Fruit fly (Drosophila melanogaster) whole organism, embryonic: ENCODE results near the gene CG9372.
A peak's percentile ranks its signal among the peaks of the same experiment; 100 is the strongest.

Source experiments
- ATbp ChIP-seq: fragments of 200-800 bp; sonication (Bioruptor generic); optimal IDR thresholded peaks from 2 replicates; lab custom pipeline; 2017; ENCODE audit warnings: missing biosample characterization, mild to moderate bottlenecking, missing genetic modification characterization, missing genetic modification reagents
- Ada2b ChIP-seq: fragments of 200-800 bp; sonication (Bioruptor generic); IDR thresholded peaks from 2 replicates; pipeline ENCODE4 v1.3.6; 2022; ENCODE audit warnings: missing biosample characterization, missing genetic modification characterization
- Antp ChIP-seq: fragments of 200-800 bp; sonication (Bioruptor generic); optimal IDR thresholded peaks from 3 replicates; lab custom pipeline; 2016; ENCODE audit warnings: missing biosample characterization, missing genetic modification characterization
- CG10147 ChIP-seq: fragments of 200-800 bp; sonication (Bioruptor generic); optimal IDR thresholded peaks from 2 replicates; lab custom pipeline; 2019; ENCODE audit warnings: missing biosample characterization, mild to moderate bottlenecking, missing genetic modification characterization, moderate library complexity
- CG11560 ChIP-seq: fragments of 200-800 bp; sonication (Bioruptor generic); IDR thresholded peaks from 3 replicates; pipeline ENCODE4 v1.3.6; 2022; ENCODE audit warnings: missing biosample characterization, missing genetic modification characterization
- CG12155 ChIP-seq: fragments of 200-800 bp; sonication (Bioruptor generic); optimal IDR thresholded peaks from 3 replicates; lab custom pipeline; 2016; ENCODE audit warnings: missing biosample characterization, missing genetic modification characterization
- CG12219 ChIP-seq: fragments of 200-800 bp; sonication (Bioruptor generic); optimal IDR thresholded peaks from 3 replicates; lab custom pipeline; 2018; ENCODE audit warnings: missing biosample characterization, mild to moderate bottlenecking, missing genetic modification characterization
- CG15479 ChIP-seq: fragments of 200-800 bp; sonication (Bioruptor generic); optimal IDR thresholded peaks from 3 replicates; lab custom pipeline; 2019; ENCODE audit warnings: missing biosample characterization, mild to moderate bottlenecking, missing genetic modification characterization, moderate library complexity
- CG15514 ChIP-seq: fragments of 200-800 bp; sonication (Bioruptor generic); optimal IDR thresholded peaks from 3 replicates; lab custom pipeline; 2017; ENCODE audit warnings: missing biosample characterization, missing genetic modification characterization, mild to moderate bottlenecking, moderate library complexity, missing genetic modification reagents
- CG1602 ChIP-seq: fragments of 200-800 bp; sonication (Bioruptor generic); optimal IDR thresholded peaks from 3 replicates; lab custom pipeline; 2016; ENCODE audit warnings: missing biosample characterization, missing genetic modification characterization
- CG30431 ChIP-seq: fragments of 200-800 bp; sonication (Bioruptor generic); optimal IDR thresholded peaks from 2 replicates; lab custom pipeline; 2017; ENCODE audit warnings: missing biosample characterization, missing genetic modification characterization
- CG32772 ChIP-seq: fragments of 200-800 bp; sonication (Bioruptor generic); IDR thresholded peaks from 2 replicates; pipeline ENCODE4 v1.3.6; 2022; ENCODE audit warnings: missing biosample characterization, missing genetic modification characterization
- CG4328 ChIP-seq: fragments of 200-800 bp; sonication (Bioruptor generic); optimal IDR thresholded peaks from 3 replicates; lab custom pipeline; 2017; ENCODE audit warnings: missing biosample characterization, missing genetic modification reagents, missing genetic modification characterization
- CG6765 ChIP-seq: fragments of 200-800 bp; sonication (Bioruptor generic); optimal IDR thresholded peaks from 3 replicates; lab custom pipeline; 2017; ENCODE audit warnings: missing biosample characterization, mild to moderate bottlenecking, missing genetic modification characterization
- CG7556 ChIP-seq: fragments of 200-800 bp; sonication (Bioruptor generic); optimal IDR thresholded peaks from 2 replicates; lab custom pipeline; 2017; ENCODE audit warnings: missing biosample characterization, mild to moderate bottlenecking, missing genetic modification characterization
- CG7928 ChIP-seq: fragments of 200-800 bp; sonication (Bioruptor generic); optimal IDR thresholded peaks from 2 replicates; lab custom pipeline; 2017; ENCODE audit warnings: missing biosample characterization, mild to moderate bottlenecking, missing genetic modification characterization
- CG7963 ChIP-seq: fragments of 200-800 bp; sonication (Bioruptor generic); IDR thresholded peaks from 3 replicates; pipeline ENCODE4 v1.3.6; 2022; ENCODE audit warnings: missing biosample characterization, missing genetic modification characterization; ENCODE audit not compliant: partially characterized antibody
- CkIIα-i1 ChIP-seq: fragments of 200-800 bp; sonication (Bioruptor generic); IDR thresholded peaks from 2 replicates; pipeline ENCODE4 v1.3.6; 2022; ENCODE audit warnings: missing biosample characterization, missing genetic modification characterization
- Dad ChIP-seq: fragments of 200-800 bp; sonication (Bioruptor generic); optimal IDR thresholded peaks from 3 replicates; lab custom pipeline; 2016; ENCODE audit warnings: missing biosample characterization, missing genetic modification characterization
- Dp ChIP-seq: fragments of 200-800 bp; sonication (Bioruptor generic); optimal IDR thresholded peaks from 2 replicates; lab custom pipeline; 2018; ENCODE audit warnings: missing biosample characterization, mild to moderate bottlenecking, missing genetic modification characterization, moderate library complexity
- Drgx ChIP-seq: fragments of 200-800 bp; sonication (Bioruptor generic); IDR thresholded peaks from 2 replicates; pipeline ENCODE4 v1.3.6; 2022; ENCODE audit warnings: missing biosample characterization, missing genetic modification characterization
- E2f2 ChIP-seq: fragments of 200-800 bp; sonication (Bioruptor generic); IDR thresholded peaks from 2 replicates; pipeline ENCODE4 v1.3.6; 2022; ENCODE audit warnings: missing biosample characterization, missing genetic modification characterization
- Ets65A ChIP-seq: fragments of 200-800 bp; sonication (Bioruptor generic); peaks from one replicate; lab custom pipeline; 2016; ENCODE audit warnings: missing biosample characterization, missing genetic modification characterization
- Ets97D ChIP-seq: fragments of 200-800 bp; sonication (Bioruptor generic); optimal IDR thresholded peaks from 3 replicates; lab custom pipeline; 2016; ENCODE audit warnings: missing biosample characterization, missing genetic modification characterization
- Gug ChIP-seq: fragments of 200-800 bp; sonication (Bioruptor generic); IDR thresholded peaks from 4 replicates; pipeline ENCODE4 v1.3.6; 2022; ENCODE audit warnings: missing biosample characterization, missing genetic modification characterization
- H15 ChIP-seq: fragments of 200-800 bp; sonication (Bioruptor generic); IDR thresholded peaks from 3 replicates; pipeline ENCODE4 v1.3.6; 2022; ENCODE audit warnings: missing biosample characterization, missing genetic modification characterization
- HLH4C ChIP-seq: fragments of 200-800 bp; sonication (Bioruptor generic); IDR thresholded peaks from 3 replicates; pipeline ENCODE4 v1.3.6; 2022; ENCODE audit warnings: missing biosample characterization, missing genetic modification characterization; ENCODE audit not compliant: partially characterized antibody
- Hr3 ChIP-seq: fragments of 200-800 bp; sonication (Bioruptor generic); optimal IDR thresholded peaks from 3 replicates; lab custom pipeline; 2016; ENCODE audit warnings: missing biosample characterization, missing genetic modification characterization
- Max ChIP-seq: fragments of 200-800 bp; sonication (Bioruptor generic); optimal IDR thresholded peaks from 2 replicates; lab custom pipeline; 2016; ENCODE audit warnings: missing biosample characterization, mild to moderate bottlenecking, missing genetic modification characterization
- PHDP ChIP-seq: fragments of 200-800 bp; sonication (Bioruptor generic); optimal IDR thresholded peaks from 3 replicates; lab custom pipeline; 2018; ENCODE audit warnings: missing biosample characterization, mild to moderate bottlenecking, missing genetic modification characterization, moderate library complexity
- bbx ChIP-seq: fragments of 200-800 bp; sonication (Bioruptor generic); IDR thresholded peaks from 2 replicates; pipeline ENCODE4 v1.3.6; 2022; ENCODE audit warnings: missing biosample characterization, missing genetic modification characterization; ENCODE audit not compliant: partially characterized antibody
- bcd ChIP-seq: fragments of 200-800 bp; sonication (Bioruptor generic); optimal IDR thresholded peaks from 2 replicates; lab custom pipeline; 2017; ENCODE audit warnings: missing biosample characterization, mild to moderate bottlenecking, missing genetic modification characterization
- corto ChIP-seq: fragments of 200-800 bp; sonication (Bioruptor generic); optimal IDR thresholded peaks from 2 replicates; lab custom pipeline; 2016; ENCODE audit warnings: missing biosample characterization, mild to moderate bottlenecking, missing genetic modification characterization, moderate library complexity
- danr ChIP-seq: fragments of 200-800 bp; sonication (Bioruptor generic); IDR thresholded peaks from 2 replicates; pipeline ENCODE4 v1.3.6; 2022; ENCODE audit warnings: missing biosample characterization, missing genetic modification characterization
- emc ChIP-seq: fragments of 200-800 bp; sonication (Bioruptor generic); optimal IDR thresholded peaks from 2 replicates; lab custom pipeline; 2016; ENCODE audit warnings: missing biosample characterization, missing genetic modification characterization
- en ChIP-seq: fragments of 200-800 bp; sonication (Bioruptor generic); optimal IDR thresholded peaks from 2 replicates; lab custom pipeline; 2016; ENCODE audit warnings: missing biosample characterization, missing genetic modification characterization
- fru ChIP-seq: fragments of >200 bp; optimal IDR thresholded peaks from 2 replicates; lab custom pipeline; 2017
- gsb ChIP-seq: fragments of 200-800 bp; sonication (Bioruptor generic); IDR thresholded peaks from 2 replicates; pipeline ENCODE4 v1.3.6; 2022; ENCODE audit warnings: missing biosample characterization, missing genetic modification characterization
- h ChIP-seq: fragments of >200 bp; optimal IDR thresholded peaks from 2 replicates; lab custom pipeline; 2017
- ind ChIP-seq: fragments of 200-800 bp; sonication (Bioruptor generic); optimal IDR thresholded peaks from 3 replicates; lab custom pipeline; 2016; ENCODE audit warnings: missing biosample characterization, missing genetic modification characterization
- lbe ChIP-seq: fragments of 200-800 bp; sonication (Bioruptor generic); optimal IDR thresholded peaks from 2 replicates; lab custom pipeline; 2016; ENCODE audit warnings: missing biosample characterization, mild to moderate bottlenecking, missing genetic modification characterization
- lola ChIP-seq, 3 experiments: fragments of >200 bp in 2 of 3; fragments of 200-800 bp in 1 of 3; sonication (Bioruptor generic) in 1 of 3; optimal IDR thresholded peaks; 2 replicates each; lab custom pipeline; 2017 to 2019; ENCODE audit warnings: missing biosample characterization in 3 of 3, missing genetic modification characterization in 3 of 3, mild to moderate bottlenecking in 1 of 3, moderate library complexity in 1 of 3
- nmo ChIP-seq: fragments of 200-800 bp; sonication (Bioruptor generic); optimal IDR thresholded peaks from 2 replicates; lab custom pipeline; 2018; ENCODE audit warnings: missing biosample characterization, mild to moderate bottlenecking, missing genetic modification characterization, moderate library complexity
- onecut ChIP-seq: fragments of 200-800 bp; sonication (Bioruptor generic); IDR thresholded peaks from 2 replicates; pipeline ENCODE4 v1.3.6; 2022; ENCODE audit warnings: missing biosample characterization, missing genetic modification characterization
- pnt ChIP-seq: fragments of 200-800 bp; sonication (Bioruptor generic); optimal IDR thresholded peaks from 3 replicates; lab custom pipeline; 2016; ENCODE audit warnings: missing biosample characterization, missing genetic modification characterization
- pros ChIP-seq: fragments of 200-800 bp; sonication (Bioruptor generic); optimal IDR thresholded peaks from 3 replicates; lab custom pipeline; 2019; ENCODE audit warnings: missing biosample characterization, mild to moderate bottlenecking, missing genetic modification characterization, moderate library complexity
- sim ChIP-seq: fragments of 200-800 bp; sonication (Bioruptor generic); IDR thresholded peaks from 2 replicates; pipeline ENCODE4 v1.3.6; 2022; ENCODE audit warnings: missing biosample characterization, missing genetic modification characterization
- stc ChIP-seq: fragments of 200-800 bp; sonication (Bioruptor generic); IDR thresholded peaks from 2 replicates; pipeline ENCODE4 v1.3.6; 2022; ENCODE audit warnings: missing biosample characterization, missing genetic modification characterization
- tio ChIP-seq: fragments of 200-800 bp; sonication (Bioruptor generic); optimal IDR thresholded peaks from 2 replicates; lab custom pipeline; 2017; ENCODE audit warnings: missing biosample characterization, missing genetic modification characterization, inconsistent platforms
- trem ChIP-seq: fragments of 200-800 bp; optimal IDR thresholded peaks from 3 replicates; lab custom pipeline; 2019; ENCODE audit warnings: missing biosample characterization, mild to moderate bottlenecking, missing genetic modification characterization, moderate library complexity
- tx ChIP-seq: fragments of 200-800 bp; sonication (Bioruptor generic); optimal IDR thresholded peaks from 2 replicates; lab custom pipeline; 2016; ENCODE audit warnings: missing biosample characterization, missing genetic modification characterization
- wdn ChIP-seq: fragments of 200-800 bp; sonication (Bioruptor generic); IDR thresholded peaks from 2 replicates; pipeline ENCODE4 v1.3.6; 2022; ENCODE audit warnings: missing biosample characterization, missing genetic modification characterization

CG9372 gene

DNA sequence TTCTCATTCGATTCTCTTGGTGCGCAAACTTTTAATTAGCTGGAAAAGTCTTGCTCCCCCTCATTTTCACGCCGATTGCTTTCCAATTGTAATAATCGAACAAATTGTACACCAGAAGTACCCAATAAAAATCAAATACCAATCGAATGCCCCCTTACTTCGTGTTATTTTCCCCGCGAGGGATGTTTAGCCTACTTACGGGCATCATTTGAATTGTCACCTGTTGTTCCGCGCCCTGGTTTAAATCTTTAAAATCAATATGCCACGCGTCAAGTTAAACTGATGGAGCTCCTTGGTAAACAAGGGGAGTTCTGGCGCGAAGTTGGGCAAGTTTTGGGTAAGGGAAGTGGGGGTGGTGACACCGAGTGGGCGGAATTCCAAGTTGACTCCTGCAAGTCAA is 40.3 kb downstream of the CG9372 start (continued):
- no peak for TF ChIP-seq tio (GFP tag; lab: Kevin White, UChicago)
- no peak for TF ChIP-seq ATbp (GFP tag; lab: Kevin White, UChicago)
- peak; percentile 31; the same call in 1 of the 2 replicates for TF ChIP-seq E2f2 (GFP tag; lab: Robert Waterston, UW)
- TF ChIP-seq h (lab: Kevin White, UChicago), result no peak
- TF ChIP-seq CG12155 (GFP tag; lab: Kevin White, UChicago), result no peak
- no peak for TF ChIP-seq Drgx (GFP tag; lab: Robert Waterston, UW)
- TF ChIP-seq CG7963 (GFP tag; lab: Robert Waterston, UW), result 0 out of 3 replicates have a peak, but pooled peaks have one; percentile 16
- TF ChIP-seq CG7928 (GFP tag; lab: Kevin White, UChicago), result peak; percentile 69
- TF ChIP-seq Max, result no peak
- TF ChIP-seq pros (GFP tag; lab: Kevin White, UChicago), result no peak
- TF ChIP-seq Ets65A, result peak; percentile 22
- TF ChIP-seq CkIIα-i1 (GFP tag; lab: Robert Waterston, UW), result no peak
- no peak for TF ChIP-seq Gug
- no peak for TF ChIP-seq lola (GFP tag; optimal IDR thresholded peaks at IDR 0.05; lab: Kevin White, UChicago)
- no peak for TF ChIP-seq CG10147 (GFP tag; lab: Kevin White, UChicago)
- no peak for TF ChIP-seq wdn
- no peak for TF ChIP-seq CG6765 (GFP tag; lab: Kevin White, UChicago)
- TF ChIP-seq nmo, result no peak
- TF ChIP-seq danr (GFP tag; lab: Robert Waterston, UW), result no peak
- TF ChIP-seq CG11560, result peak; percentile 83; the same call in 2 of the 3 replicates
- TF ChIP-seq corto (GFP tag; lab: Kevin White, UChicago), result no peak
- no peak for TF ChIP-seq tx (GFP tag; lab: Kevin White, UChicago)
- no peak for TF ChIP-seq CG7556 (GFP tag; lab: Kevin White, UChicago)
- TF ChIP-seq onecut (GFP tag; lab: Robert Waterston, UW), result peak; percentile 33
- no peak for TF ChIP-seq Hr3
- TF ChIP-seq Ets97D (GFP tag; lab: Kevin White, UChicago), result no peak
- TF ChIP-seq Antp (GFP tag; lab: Kevin White, UChicago), result no peak
- no peak for TF ChIP-seq stc (GFP tag; lab: Robert Waterston, UW)
- no peak for TF ChIP-seq CG15479
- no peak for TF ChIP-seq CG4328
- TF ChIP-seq pnt, result no peak
- TF ChIP-seq CG1602 (GFP tag; lab: Kevin White, UChicago), result no peak
- no peak for TF ChIP-seq ind
- no peak for TF ChIP-seq CG30431
- 0 out of 2 replicates have a peak, but pooled peaks have one; percentile 37 for TF ChIP-seq bbx (GFP tag; lab: Robert Waterston, UW)
- no peak for TF ChIP-seq gsb
- TF ChIP-seq CG15514 (GFP tag; lab: Kevin White, UChicago), result no peak
- no peak for TF ChIP-seq CG32772
- TF ChIP-seq PHDP (tag; lab: Kevin White, UChicago), result no peak
- no peak for TF ChIP-seq en (GFP tag; lab: Kevin White, UChicago)
- no peak for TF ChIP-seq emc (GFP tag; lab: Kevin White, UChicago)
- TF ChIP-seq fru (lab: Kevin White, UChicago), result no peak
- TF ChIP-seq H15 (GFP tag; lab: Robert Waterston, UW), result 0 out of 3 replicates have a peak, but pooled peaks have one; percentile 14
- TF ChIP-seq bcd, result no peak
- no peak for TF ChIP-seq sim (GFP tag; lab: Robert Waterston, UW)
- no peak for TF ChIP-seq CG12219
- peak; percentile 47; the same call in 1 of the 3 replicates for TF ChIP-seq HLH4C (GFP tag; lab: Robert Waterston, UW)
- no peak for TF ChIP-seq Dad (GFP tag; lab: Kevin White, UChicago)
- TF ChIP-seq lbe (GFP tag; lab: Kevin White, UChicago), result no peak
- TF ChIP-seq trem, result no peak
- no peak for TF ChIP-seq Ada2b (GFP tag; lab: Robert Waterston, UW)
- peak; percentile 22 for TF ChIP-seq Dp
